Worm (Caenorhabditis elegans) whole organism, young adult: ENCODE results near the gene fipr-12.

Experiments
- Y53F4B.3 ChIP-seq: fragments of 200-800 bp; sonication (Bioruptor generic); IDR thresholded peaks from 2 replicates; pipeline ENCODE4 v1.3.6; 2022; ENCODE audit warnings: missing genetic modification reagents, missing genetic modification characterization, missing compliant biosample characterization
- athp-1 ChIP-seq: sonication (generic microtip); optimal IDR thresholded peaks from 2 replicates; lab custom pipeline; 2017; ENCODE audit warnings: mild to moderate bottlenecking, missing genetic modification characterization, missing compliant biosample characterization
- attf-6 ChIP-seq: fragments of 200-800 bp; sonication (Bioruptor generic); IDR thresholded peaks from 2 replicates; pipeline ENCODE4 v1.3.6; 2022; ENCODE audit warnings: missing genetic modification reagents, missing genetic modification characterization, missing compliant biosample characterization
- hrde-1 ChIP-seq: sonication (generic microtip); optimal IDR thresholded peaks from 2 replicates; lab custom pipeline; 2016; ENCODE audit warnings: missing genetic modification characterization, mild to moderate bottlenecking, missing compliant biosample characterization, moderate library complexity, missing genotype, missing genetic modification reagents, borderline replicate concordance
- lin-35 ChIP-seq, 3 experiments: fragments of 150-350 bp in 2 of 3; sonication (generic microtip) in 1 of 3; optimal IDR thresholded peaks; 2 replicates each; lab custom pipeline; 2014 to 2018; ENCODE audit warnings: missing biosample characterization in 3 of 3, missing genetic modification characterization in 3 of 3, missing genetic modification reagents in 3 of 3
- lsy-27 ChIP-seq: sonication (generic microtip); optimal IDR thresholded peaks from 2 replicates; lab custom pipeline; 2017; ENCODE audit warnings: missing genetic modification characterization, mild to moderate bottlenecking, missing compliant biosample characterization, antibody characterized with exemption, missing genotype, borderline replicate concordance; ENCODE audit not compliant: insufficient read depth
- madf-10 ChIP-seq: sonication (generic microtip); optimal IDR thresholded peaks from 2 replicates; lab custom pipeline; 2016; ENCODE audit warnings: mild to moderate bottlenecking, missing genetic modification characterization, missing compliant biosample characterization
- ztf-3 ChIP-seq: fragments of 200-800 bp; sonication (Bioruptor generic); optimal IDR thresholded peaks from 2 replicates; lab custom pipeline; 2018; ENCODE audit warnings: mild to moderate bottlenecking, missing genetic modification characterization, missing compliant biosample characterization
- ztf-6 ChIP-seq: fragments of 200-800 bp; sonication (Bioruptor generic); IDR thresholded peaks from 2 replicates; pipeline ENCODE4 v1.3.6; 2022; ENCODE audit warnings: missing genetic modification reagents, missing genetic modification characterization, missing compliant biosample characterization

DNA sequence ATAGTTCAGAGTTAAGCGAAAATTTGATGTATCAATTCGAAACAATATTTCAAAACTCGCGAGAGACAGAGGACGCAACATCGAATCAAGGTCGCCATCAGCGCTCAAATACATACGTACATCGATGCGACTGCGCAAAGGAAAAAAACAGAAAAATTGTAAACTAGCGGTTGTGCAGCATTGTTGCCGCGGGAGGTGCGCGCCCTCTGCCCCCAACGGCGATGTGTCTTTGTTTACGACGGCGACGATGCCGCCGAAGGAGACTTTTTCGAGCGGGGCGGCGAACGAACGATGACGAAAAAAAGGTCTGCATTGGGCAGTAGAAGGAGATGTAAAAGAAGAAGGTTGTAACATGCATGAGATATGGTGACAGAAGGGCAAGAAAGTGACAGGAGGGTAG is 19.8 kb downstream of the fipr-12 start:
- TF ChIP-seq attf-6 (GFP tag; lab: Robert Waterston, UW) (no peak), ztf-6 (GFP tag; lab: Robert Waterston, UW) (no peak), lin-35 (GFP tag; optimal IDR thresholded peaks at IDR 0.05; lab: Kevin White, UChicago) (no peak), madf-10 (tag; lab: Kevin White, UChicago) (no peak), athp-1 (no peak), hrde-1 (tag; lab: Kevin White, UChicago) (no peak), lsy-27 (no peak), Y53F4B.3 (GFP tag; lab: Robert Waterston, UW) (no peak), ztf-3 (no peak)
